Worm (Caenorhabditis elegans): ENCODE data around the gene tofu-6.

DNA sequence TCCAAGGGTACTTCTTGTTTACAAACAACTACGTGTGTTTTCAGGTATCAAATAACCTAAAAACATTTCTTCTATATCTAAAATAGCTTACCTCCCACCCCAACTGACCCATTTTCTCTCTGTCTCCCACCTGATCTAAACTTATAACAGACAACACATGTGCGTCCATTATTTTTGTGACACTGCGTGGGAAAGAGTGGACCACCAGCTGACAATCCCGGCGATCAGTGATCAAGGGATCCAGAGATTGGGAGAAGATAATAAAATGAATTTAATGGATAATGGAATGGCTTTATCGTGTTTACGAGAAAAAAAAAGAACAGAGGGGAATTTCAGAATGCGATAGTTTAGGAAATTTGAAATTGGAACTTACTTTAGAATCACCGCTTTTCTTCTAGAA lies 28.2 kb downstream of the tofu-6 start:
- TF ChIP-seq ama-1 (optimal IDR thresholded peaks at IDR 0.05) (no peak), pqm-1 (tag; optimal IDR thresholded peaks at IDR 0.05) (no peak)
